Worm (Caenorhabditis elegans) whole organism, young adult: ENCODE data around the gene prp-18.

Experiments
- B0019.2 ChIP-seq: fragments of 200-800 bp; sonication (Bioruptor generic); conservative IDR thresholded peaks from 2 replicates; pipeline ENCODE4 v1.3.6; 2022; ENCODE audit warnings: missing genetic modification reagents, missing genetic modification characterization, missing compliant biosample characterization
- B0261.1 ChIP-seq: sonication (generic microtip); optimal IDR thresholded peaks from 2 replicates; lab custom pipeline; 2016; ENCODE audit warnings: mild to moderate bottlenecking, missing genetic modification characterization, moderate library complexity, missing compliant biosample characterization
- C06A6.2 ChIP-seq: fragments of 200-800 bp; sonication (Bioruptor generic); conservative IDR thresholded peaks from 2 replicates; pipeline ENCODE4 v1.3.6; 2022; ENCODE audit warnings: missing genetic modification characterization, missing compliant biosample characterization
- D2030.7 ChIP-seq: fragments of 200-800 bp; sonication (Bioruptor generic); IDR thresholded peaks from 2 replicates; pipeline ENCODE4 v1.3.6; 2022; ENCODE audit warnings: missing genetic modification reagents, missing genetic modification characterization, missing compliant biosample characterization
- F22D6.2 ChIP-seq: sonication (generic microtip); optimal IDR thresholded peaks from 2 replicates; lab custom pipeline; 2016; ENCODE audit warnings: mild to moderate bottlenecking, missing genetic modification characterization, missing compliant biosample characterization
- F33H1.4 ChIP-seq: fragments of 200-800 bp; sonication (Bioruptor generic); IDR thresholded peaks from 2 replicates; pipeline ENCODE4 v1.3.6; 2022; ENCODE audit warnings: missing genetic modification reagents, missing genetic modification characterization, missing compliant biosample characterization
- K11D2.4 ChIP-seq: fragments of 200-800 bp; sonication (Bioruptor generic); IDR thresholded peaks from 2 replicates; pipeline ENCODE4 v1.3.6; 2022; ENCODE audit warnings: missing genetic modification reagents, missing genetic modification characterization, missing compliant biosample characterization
- T26A5.8 ChIP-seq: sonication (generic microtip); optimal IDR thresholded peaks from 2 replicates; lab custom pipeline; 2016; ENCODE audit warnings: missing genetic modification characterization, missing compliant biosample characterization
- ZK185.1 ChIP-seq: sonication (generic microtip); optimal IDR thresholded peaks from 2 replicates; lab custom pipeline; 2016; ENCODE audit warnings: mild to moderate bottlenecking, missing genetic modification characterization, missing compliant biosample characterization; ENCODE audit not compliant: poor library complexity, severe bottlenecking
- athp-1 ChIP-seq: sonication (generic microtip); optimal IDR thresholded peaks from 2 replicates; lab custom pipeline; 2017; ENCODE audit warnings: mild to moderate bottlenecking, missing genetic modification characterization, missing compliant biosample characterization
- attf-6 ChIP-seq: fragments of 200-800 bp; sonication (Bioruptor generic); IDR thresholded peaks from 2 replicates; pipeline ENCODE4 v1.3.6; 2022; ENCODE audit warnings: missing genetic modification reagents, missing genetic modification characterization, missing compliant biosample characterization
- bed-1 ChIP-seq: fragments of 200-800 bp; sonication (Bioruptor generic); IDR thresholded peaks from 2 replicates; pipeline ENCODE4 v1.3.6; 2022; ENCODE audit warnings: missing genetic modification reagents, missing genetic modification characterization, missing compliant biosample characterization
- bed-2 ChIP-seq: fragments of 200-800 bp; sonication (Bioruptor generic); IDR thresholded peaks from 2 replicates; pipeline ENCODE4 v1.3.6; 2022; ENCODE audit warnings: missing genetic modification reagents, missing genetic modification characterization, missing compliant biosample characterization
- ccch-3 ChIP-seq: fragments of 200-800 bp; sonication (Bioruptor generic); optimal IDR thresholded peaks from 2 replicates; lab custom pipeline; 2018; ENCODE audit warnings: mild to moderate bottlenecking, missing genetic modification characterization, missing compliant biosample characterization
- cebp-1 ChIP-seq, 2 experiments: fragments of 200-800 bp in 1 of 2; sonication (Bioruptor generic) in 1 of 2; sonication (generic microtip) in 1 of 2; IDR thresholded peaks in 1 of 2; optimal IDR thresholded peaks in 1 of 2; 2 replicates each; pipeline versions ENCODE4 v1.3.6 to Lab custom; 2017 to 2022; ENCODE audit warnings: missing compliant biosample characterization in 2 of 2, missing genetic modification characterization in 2 of 2, mild to moderate bottlenecking in 1 of 2, missing genetic modification reagents in 1 of 2, moderate library complexity in 1 of 2
- ceh-27 ChIP-seq: fragments of 200-800 bp; sonication (Bioruptor generic); optimal IDR thresholded peaks from 2 replicates; lab custom pipeline; 2018; ENCODE audit warnings: mild to moderate bottlenecking, missing genetic modification characterization, moderate library complexity, missing compliant biosample characterization
- ceh-79 ChIP-seq: sonication (generic microtip); optimal IDR thresholded peaks from 2 replicates; lab custom pipeline; 2017; ENCODE audit warnings: mild to moderate bottlenecking, missing genetic modification characterization, missing compliant biosample characterization
- chd-7 ChIP-seq: sonication (generic microtip); optimal IDR thresholded peaks from 2 replicates; lab custom pipeline; 2016; ENCODE audit warnings: mild to moderate bottlenecking, missing genetic modification characterization, moderate library complexity, missing compliant biosample characterization
- die-1 ChIP-seq: sonication (generic microtip); optimal IDR thresholded peaks from 2 replicates; lab custom pipeline; 2016; ENCODE audit warnings: missing genotype, mild to moderate bottlenecking, missing genetic modification characterization, missing compliant biosample characterization
- gei-17 ChIP-seq: fragments of 200-800 bp; sonication (Bioruptor generic); optimal IDR thresholded peaks from 2 replicates; lab custom pipeline; 2018; ENCODE audit warnings: mild to moderate bottlenecking, missing genetic modification characterization, missing compliant biosample characterization
- hlh-26 ChIP-seq: fragments of 200-800 bp; sonication (Bioruptor generic); conservative IDR thresholded peaks from 2 replicates; pipeline ENCODE4 v1.3.6; 2022; ENCODE audit warnings: missing genetic modification reagents, missing genetic modification characterization, missing compliant biosample characterization
- hsf-1 ChIP-seq: fragments of 200-800 bp; sonication (Bioruptor generic); IDR thresholded peaks from 2 replicates; pipeline ENCODE4 v1.3.6; 2022; ENCODE audit warnings: missing genetic modification reagents, missing genetic modification characterization, missing compliant biosample characterization
- let-607 ChIP-seq, 2 experiments: fragments of 200-800 bp in 1 of 2; sonication (Bioruptor generic) in 1 of 2; sonication (generic microtip) in 1 of 2; optimal IDR thresholded peaks; 2 replicates each; lab custom pipeline; 2016 to 2018; ENCODE audit warnings: mild to moderate bottlenecking in 2 of 2, missing compliant biosample characterization in 2 of 2, missing genetic modification characterization in 2 of 2, moderate library complexity in 2 of 2, missing genotype in 1 of 2
- lin-26 ChIP-seq: fragments of 200-800 bp; sonication (Bioruptor generic); IDR thresholded peaks from 2 replicates; pipeline ENCODE4 v1.3.6; 2022; ENCODE audit warnings: missing genetic modification reagents, missing genetic modification characterization, missing compliant biosample characterization
- lin-35 ChIP-seq, 3 experiments: fragments of 150-350 bp in 2 of 3; sonication (generic microtip) in 1 of 3; optimal IDR thresholded peaks; 2 replicates each; lab custom pipeline; 2014 to 2018; ENCODE audit warnings: missing biosample characterization in 3 of 3, missing genetic modification characterization in 3 of 3, missing genetic modification reagents in 3 of 3
- lin-40 ChIP-seq: sonication (generic microtip); optimal IDR thresholded peaks from 2 replicates; lab custom pipeline; 2016; ENCODE audit warnings: missing genetic modification characterization, mild to moderate bottlenecking, missing compliant biosample characterization, missing genotype, missing genetic modification reagents
- madf-6 ChIP-seq: fragments of 200-800 bp; sonication (Bioruptor generic); IDR thresholded peaks from 2 replicates; pipeline ENCODE4 v1.3.6; 2022; ENCODE audit warnings: missing genetic modification reagents, missing genetic modification characterization, missing compliant biosample characterization
- nfya-2 ChIP-seq: fragments of 200-800 bp; sonication (Bioruptor generic); IDR thresholded peaks from 2 replicates; pipeline ENCODE4 v1.3.6; 2022; ENCODE audit warnings: missing genetic modification reagents, missing genetic modification characterization, missing compliant biosample characterization
- nhr-80 ChIP-seq: sonication (generic microtip); optimal IDR thresholded peaks from 2 replicates; lab custom pipeline; 2016; ENCODE audit warnings: missing genetic modification characterization, missing compliant biosample characterization
- nhr-90 ChIP-seq: sonication (generic microtip); optimal IDR thresholded peaks from 2 replicates; lab custom pipeline; 2016; ENCODE audit warnings: missing genotype, mild to moderate bottlenecking, missing genetic modification characterization, missing compliant biosample characterization
- sdz-38 ChIP-seq: sonication (generic microtip); optimal IDR thresholded peaks from 2 replicates; lab custom pipeline; 2016; ENCODE audit warnings: missing genotype, missing genetic modification characterization, missing compliant biosample characterization
- snpc-1.1 ChIP-seq: sonication (generic microtip); optimal IDR thresholded peaks from 2 replicates; lab custom pipeline; 2017; ENCODE audit warnings: missing genetic modification characterization, mild to moderate bottlenecking, missing compliant biosample characterization, antibody characterized with exemption, moderate library complexity, missing genotype, missing genetic modification reagents; ENCODE audit not compliant: insufficient read depth
- snpc-1.3 ChIP-seq: sonication (generic microtip); optimal IDR thresholded peaks from 2 replicates; lab custom pipeline; 2017; ENCODE audit warnings: missing genetic modification characterization, mild to moderate bottlenecking, missing compliant biosample characterization, antibody characterized with exemption, moderate library complexity, missing genotype, missing genetic modification reagents; ENCODE audit not compliant: insufficient read depth
- snpc-4 ChIP-seq, 5 experiments: fragments of 150-350 bp in 1 of 5; sonication (generic microtip) in 4 of 5; optimal IDR thresholded peaks; 2 replicates each; lab custom pipeline; 2014 to 2018; ENCODE audit warnings: missing genetic modification characterization in 5 of 5, missing biosample characterization in 3 of 5, antibody characterized with exemption in 2 of 5, mild to moderate bottlenecking in 2 of 5, missing compliant biosample characterization in 2 of 5, missing genotype in 2 of 5, moderate library complexity in 2 of 5, missing genetic modification reagents in 1 of 5
- somi-1 ChIP-seq: fragments of 200-800 bp; sonication (Bioruptor generic); optimal IDR thresholded peaks from 2 replicates; lab custom pipeline; 2018; ENCODE audit warnings: mild to moderate bottlenecking, missing genetic modification characterization, missing compliant biosample characterization
- tbp1 ChIP-seq: fragments of 200-800 bp; sonication (Bioruptor generic); optimal IDR thresholded peaks from 2 replicates; lab custom pipeline; 2018; ENCODE audit warnings: mild to moderate bottlenecking, missing genetic modification characterization, missing compliant biosample characterization
- ztf-26 ChIP-seq: sonication (generic microtip); optimal IDR thresholded peaks from 2 replicates; lab custom pipeline; 2017; ENCODE audit warnings: missing genetic modification characterization, missing compliant biosample characterization
- ztf-3 ChIP-seq: fragments of 200-800 bp; sonication (Bioruptor generic); optimal IDR thresholded peaks from 2 replicates; lab custom pipeline; 2018; ENCODE audit warnings: mild to moderate bottlenecking, missing genetic modification characterization, missing compliant biosample characterization

prp-18 gene

ce11 chrIV:9867915-9868314 is 16.3 kb downstream of the prp-18 start:
- TF ChIP-seq B0261.1 (tag; lab: Kevin White, UChicago) (no peak), B0019.2 (GFP tag; lab: Robert Waterston, UW) (no peak), attf-6 (GFP tag; lab: Robert Waterston, UW) (no peak), nfya-2 (GFP tag; lab: Robert Waterston, UW) (no peak), somi-1 (peak; percentile 96), ceh-27 (GFP tag; lab: Kevin White, UChicago) (peak; percentile 6), let-607 (tag; optimal IDR thresholded peaks at IDR 0.05; lab: Kevin White, UChicago) (peak in 1 of 2 experiments; percentile 8), die-1 (peak; percentile 55), ZK185.1 (tag; lab: Kevin White, UChicago) (no peak), nhr-90 (tag; lab: Kevin White, UChicago) (no peak), gei-17 (GFP tag; lab: Kevin White, UChicago) (no peak), ceh-79 (no peak), K11D2.4 (GFP tag; lab: Robert Waterston, UW) (peak; percentile 75; the same call in 1 of the 2 replicates), hsf-1 (GFP tag; lab: Robert Waterston, UW) (peak; percentile 76), ztf-3 (GFP tag; lab: Kevin White, UChicago) (no peak), T26A5.8 (tag; lab: Kevin White, UChicago) (no peak), cebp-1 (GFP tag; IDR thresholded peaks at IDR 0.05; lab: Robert Waterston, UW) (no peak), cebp-1 (tag; optimal IDR thresholded peaks at IDR 0.05; lab: Kevin White, UChicago) (peak; percentile 27), F22D6.2 (tag; lab: Kevin White, UChicago) (peak; percentile 70), madf-6 (no peak), lin-26 (GFP tag; lab: Robert Waterston, UW) (peak; percentile 48; the same call in 1 of the 2 replicates), C06A6.2 (GFP tag; lab: Robert Waterston, UW) (0 out of 2 replicates have a peak, but pooled peaks have one; percentile 19), nhr-80 (peak; percentile 3), ccch-3 (GFP tag; lab: Kevin White, UChicago) (no peak), ztf-26 (peak; percentile 84), lin-40 (tag; lab: Kevin White, UChicago) (peak; percentile 84), chd-7 (tag; lab: Kevin White, UChicago) (peak; percentile 26), tbp1 (GFP tag; lab: Kevin White, UChicago) (peak; percentile 3)

ce11 chrIV:9866865-9867264 is 17.3 kb downstream of the prp-18 start:
- TF ChIP-seq snpc-4 (GFP tag; optimal IDR thresholded peaks at IDR 0.05; lab: Kevin White, UChicago) (no peak), snpc-4 (tag; optimal IDR thresholded peaks at IDR 0.05; lab: Kevin White, UChicago) (no peak), bed-1 (no peak), snpc-1.1 (no peak), bed-2 (no peak)
- TF ChIP-seq, all 124 proteins: peak for 0

- TF ChIP-seq lin-26 (GFP tag; lab: Robert Waterston, UW) (no peak), F22D6.2 (tag; lab: Kevin White, UChicago) (no peak), D2030.7 (GFP tag; lab: Robert Waterston, UW) (no peak), snpc-1.3 (tag; lab: Kevin White, UChicago) (no peak), hlh-26 (GFP tag; lab: Robert Waterston, UW) (no peak), sdz-38 (tag; lab: Kevin White, UChicago) (no peak), let-607 (tag; optimal IDR thresholded peaks at IDR 0.05; lab: Kevin White, UChicago) (no peak), lin-35 (GFP tag; optimal IDR thresholded peaks at IDR 0.05; lab: Kevin White, UChicago) (no peak), F33H1.4 (GFP tag; lab: Robert Waterston, UW) (no peak), athp-1 (tag; lab: Kevin White, UChicago) (no peak)
Measured at ce11 chrIV:9864778-9865177, 19.4 kb downstream of the prp-18 start, which contains the start of the genes K07F5.15 and K07F5.22. Gene K07F5.15 (plus strand): TSS chrIV:9865078. Gene K07F5.22 (plus strand): TSS chrIV:9865078.
